Worm (Caenorhabditis elegans): ENCODE data around the gene T05C1.3.

Gene T05C1.3

ce11 chrII:4518300-4518907 is 29.2 kb upstream of the T05C1.3 start, which contains the start of gene hlh-1 (continued):
- no peak for TF ChIP-seq nhr-85 (tag)
- peak; percentile 23 for TF ChIP-seq swsn-7 (tag; optimal IDR thresholded peaks at IDR 0.05)
- no peak for TF ChIP-seq ama-1 (optimal IDR thresholded peaks at IDR 0.05)
- no peak for TF ChIP-seq ces-1 (GFP tag; optimal IDR thresholded peaks at IDR 0.05)
- no peak for TF ChIP-seq egl-13 (tag; optimal IDR thresholded peaks at IDR 0.05)
- TF ChIP-seq unc-86 (tag; optimal IDR thresholded peaks at IDR 0.05) = no peak
- TF ChIP-seq jun-1 (tag; optimal IDR thresholded peaks at IDR 0.05) = no peak
- no peak for TF ChIP-seq irx-1 (tag; optimal IDR thresholded peaks at IDR 0.05)
- TF ChIP-seq snu-23 (GFP tag; optimal IDR thresholded peaks at IDR 0.05) = peak; percentile 53
- no peak for TF ChIP-seq fkh-10 (GFP tag; optimal IDR thresholded peaks at IDR 0.05)
- no peak for TF ChIP-seq nhr-76 (tag; optimal IDR thresholded peaks at IDR 0.05)
- TF ChIP-seq mef-2 (tag; optimal IDR thresholded peaks at IDR 0.05) = no peak
- no peak for TF ChIP-seq ceh-8 (GFP tag; optimal IDR thresholded peaks at IDR 0.05)
- TF ChIP-seq hlh-17 (GFP tag; optimal IDR thresholded peaks at IDR 0.05; ENCODE audit: borderline replicate concordance) = no peak
- no peak for TF ChIP-seq xbp-1 (tag; optimal IDR thresholded peaks at IDR 0.05)
- TF ChIP-seq ceh-63 (GFP tag; optimal IDR thresholded peaks at IDR 0.05) = no peak
- TF ChIP-seq nhr-28 (tag; optimal IDR thresholded peaks at IDR 0.05) = no peak
- no peak for TF ChIP-seq dsc-1 (tag; optimal IDR thresholded peaks at IDR 0.05)
- no peak for TF ChIP-seq hlh-4 (tag; optimal IDR thresholded peaks at IDR 0.05)
- TF ChIP-seq unc-30 (tag; optimal IDR thresholded peaks at IDR 0.05) = no peak
- no peak for TF ChIP-seq fos-1 (tag; optimal IDR thresholded peaks at IDR 0.05)
- TF ChIP-seq rnt-1 (tag; optimal IDR thresholded peaks at IDR 0.05) = peak; percentile 82
- no peak for TF ChIP-seq blmp-1 (tag; optimal IDR thresholded peaks at IDR 0.05)
- TF ChIP-seq fkh-8 (tag; optimal IDR thresholded peaks at IDR 0.05) = no peak
- no peak for TF ChIP-seq isw-1 (GFP tag; IDR thresholded peaks at IDR 0.05)
- no peak for TF ChIP-seq ets-5 (GFP tag; IDR thresholded peaks at IDR 0.05)
- no peak for TF ChIP-seq ztf-11 (tag; optimal IDR thresholded peaks at IDR 0.05)
- no peak for TF ChIP-seq lin-15B (tag; optimal IDR thresholded peaks at IDR 0.05)
- TF ChIP-seq tlp-1 (tag; optimal IDR thresholded peaks at IDR 0.05) = no peak
- no peak for TF ChIP-seq unc-98 (GFP tag; IDR thresholded peaks at IDR 0.05)
- TF ChIP-seq ceh-88 (GFP tag; IDR thresholded peaks at IDR 0.05) = no peak
- TF ChIP-seq elt-3 (tag; optimal IDR thresholded peaks at IDR 0.05) = no peak
- TF ChIP-seq mep-1 (tag; optimal IDR thresholded peaks at IDR 0.05) = no peak
- no peak for TF ChIP-seq C34B4.2 (tag; optimal IDR thresholded peaks at IDR 0.05)
- TF ChIP-seq mdl-1 (tag; optimal IDR thresholded peaks at IDR 0.05) = no peak
- TF ChIP-seq mab-9 (GFP tag; IDR thresholded peaks at IDR 0.05) = no peak
- TF ChIP-seq aha-1 (tag; optimal IDR thresholded peaks at IDR 0.05) = no peak
- TF ChIP-seq Y116A8C.19 (tag; optimal IDR thresholded peaks at IDR 0.05; ENCODE audit: borderline replicate concordance) = no peak
- TF ChIP-seq grh-1 (GFP tag; IDR thresholded peaks at IDR 0.05) = no peak
- no peak for TF ChIP-seq lin-35 (GFP tag; optimal IDR thresholded peaks at IDR 0.05)
- no peak for TF ChIP-seq egl-27 (tag; optimal IDR thresholded peaks at IDR 0.05)
- TF ChIP-seq lin-14 (GFP tag; optimal IDR thresholded peaks at IDR 0.05) = peak; percentile 72
- no peak for TF ChIP-seq elt-2 (tag; optimal IDR thresholded peaks at IDR 0.05)
- peak; percentile 31 for TF ChIP-seq vab-15 (tag; optimal IDR thresholded peaks at IDR 0.05)
- peak; percentile 77 to 94 for TF ChIP-seq lsy-2 (tag; optimal IDR thresholded peaks at IDR 0.05)
- no peak for TF ChIP-seq aly-2 (tag; optimal IDR thresholded peaks at IDR 0.05)
- no peak for TF ChIP-seq nhr-237 (tag; optimal IDR thresholded peaks at IDR 0.05)
- no peak for TF ChIP-seq dpl-1 (GFP tag; optimal IDR thresholded peaks at IDR 0.05)
- no peak for TF ChIP-seq nhr-77 (tag; optimal IDR thresholded peaks at IDR 0.05)
- no peak for TF ChIP-seq zip-4 (GFP tag; optimal IDR thresholded peaks at IDR 0.05)
- no peak for TF ChIP-seq ceh-82 (tag; optimal IDR thresholded peaks at IDR 0.05)
- TF ChIP-seq ceh-90 (tag; optimal IDR thresholded peaks at IDR 0.05) = no peak
- TF ChIP-seq nhr-47 (tag; optimal IDR thresholded peaks at IDR 0.05) = no peak

Data from whole organism, L1 larva.